Fruit fly (Drosophila melanogaster) whole organism, embryonic: ENCODE data around the gene 7B2.

ENCODE experiments used
- Atf6 ChIP-seq: fragments of 200-800 bp; sonication (Bioruptor generic); IDR thresholded peaks from 2 replicates; pipeline ENCODE4 v1.3.6; 2022; ENCODE audit warnings: missing biosample characterization, missing genetic modification characterization
- BtbVII ChIP-seq: fragments of 200-800 bp; sonication (Bioruptor generic); optimal IDR thresholded peaks from 3 replicates; lab custom pipeline; 2017; ENCODE audit warnings: missing biosample characterization, mild to moderate bottlenecking, missing genetic modification characterization
- CG10431 ChIP-seq: fragments of 200-800 bp; sonication (Bioruptor generic); optimal IDR thresholded peaks from 3 replicates; lab custom pipeline; 2018; ENCODE audit warnings: missing biosample characterization, mild to moderate bottlenecking, missing genetic modification characterization
- CG10979 ChIP-seq: fragments of 200-800 bp; sonication (Bioruptor generic); optimal IDR thresholded peaks from 2 replicates; lab custom pipeline; 2018; ENCODE audit warnings: missing biosample characterization, mild to moderate bottlenecking, missing genetic modification characterization, moderate library complexity
- CG11085 ChIP-seq: fragments of 200-800 bp; sonication (Bioruptor generic); IDR thresholded peaks from 2 replicates; pipeline ENCODE4 v1.3.6; 2022; ENCODE audit warnings: missing biosample characterization, missing genetic modification characterization
- CG12155 ChIP-seq: fragments of 200-800 bp; sonication (Bioruptor generic); optimal IDR thresholded peaks from 3 replicates; lab custom pipeline; 2016; ENCODE audit warnings: missing biosample characterization, missing genetic modification characterization
- CG12942 ChIP-seq: fragments of 200-800 bp; sonication (Bioruptor generic); optimal IDR thresholded peaks from 3 replicates; lab custom pipeline; 2016; ENCODE audit warnings: missing biosample characterization, missing genetic modification characterization
- CG13624 ChIP-seq: fragments of 200-800 bp; sonication (Bioruptor generic); optimal IDR thresholded peaks from 2 replicates; lab custom pipeline; 2016; ENCODE audit warnings: missing biosample characterization, missing genetic modification characterization
- CG13894 ChIP-seq: fragments of 200-800 bp; sonication (Bioruptor generic); optimal IDR thresholded peaks from 3 replicates; lab custom pipeline; 2018; ENCODE audit warnings: missing biosample characterization, mild to moderate bottlenecking, missing genetic modification characterization, moderate library complexity
- CG14014 ChIP-seq: fragments of 200-800 bp; sonication (Bioruptor generic); IDR thresholded peaks from 2 replicates; pipeline ENCODE4 v1.3.6; 2022; ENCODE audit warnings: missing biosample characterization, missing genetic modification characterization
- CG15479 ChIP-seq: fragments of 200-800 bp; sonication (Bioruptor generic); optimal IDR thresholded peaks from 3 replicates; lab custom pipeline; 2019; ENCODE audit warnings: missing biosample characterization, mild to moderate bottlenecking, missing genetic modification characterization, moderate library complexity
- CG17385 ChIP-seq: fragments of 200-800 bp; sonication (Bioruptor generic); optimal IDR thresholded peaks from 3 replicates; lab custom pipeline; 2018; ENCODE audit warnings: missing biosample characterization, mild to moderate bottlenecking, missing genetic modification characterization
- CG18011 ChIP-seq: fragments of 200-800 bp; sonication (Bioruptor generic); optimal IDR thresholded peaks from 2 replicates; lab custom pipeline; 2017; ENCODE audit warnings: missing biosample characterization, missing genetic modification characterization, mild to moderate bottlenecking, moderate library complexity, missing genotype
- CG30403 ChIP-seq: fragments of 200-800 bp; sonication (Bioruptor generic); optimal IDR thresholded peaks from 3 replicates; lab custom pipeline; 2016; ENCODE audit warnings: missing biosample characterization, missing genetic modification characterization
- CG32772 ChIP-seq: fragments of 200-800 bp; sonication (Bioruptor generic); IDR thresholded peaks from 2 replicates; pipeline ENCODE4 v1.3.6; 2022; ENCODE audit warnings: missing biosample characterization, missing genetic modification characterization
- CG3407 ChIP-seq: fragments of 200-800 bp; sonication (Bioruptor generic); optimal IDR thresholded peaks from 2 replicates; lab custom pipeline; 2018; ENCODE audit warnings: missing biosample characterization, mild to moderate bottlenecking, missing genetic modification characterization
- CG34224 ChIP-seq: fragments of 200-800 bp; sonication (Bioruptor generic); IDR thresholded peaks from 3 replicates; pipeline ENCODE4 v1.3.6; 2022; ENCODE audit warnings: missing biosample characterization, missing genetic modification characterization; ENCODE audit not compliant: partially characterized antibody
- CG3838 ChIP-seq: fragments of 200-800 bp; sonication (Bioruptor generic); optimal IDR thresholded peaks from 3 replicates; lab custom pipeline; 2016; ENCODE audit warnings: missing biosample characterization, missing genetic modification characterization
- CG43689 ChIP-seq: fragments of 200-800 bp; sonication (Bioruptor generic); IDR thresholded peaks from 2 replicates; pipeline ENCODE4 v1.3.6; 2022; ENCODE audit warnings: missing biosample characterization, missing genetic modification characterization
- CG5245 ChIP-seq: fragments of 200-800 bp; sonication (Bioruptor generic); optimal IDR thresholded peaks from 3 replicates; lab custom pipeline; 2016; ENCODE audit warnings: missing biosample characterization, missing genetic modification characterization
- CG6175 ChIP-seq: fragments of 200-800 bp; sonication (Bioruptor generic); IDR thresholded peaks from 3 replicates; pipeline ENCODE4 v1.3.6; 2022; ENCODE audit warnings: missing biosample characterization, missing genetic modification characterization
- CG6791 ChIP-seq: fragments of 200-800 bp; sonication (Bioruptor generic); IDR thresholded peaks from 3 replicates; pipeline ENCODE4 v1.3.6; 2022; ENCODE audit warnings: missing biosample characterization, missing genetic modification characterization; ENCODE audit not compliant: partially characterized antibody
- Chrac-16 ChIP-seq: fragments of 200-800 bp; sonication (Bioruptor generic); optimal IDR thresholded peaks from 3 replicates; lab custom pipeline; 2016; ENCODE audit warnings: missing biosample characterization, missing genetic modification characterization
- Dad ChIP-seq: fragments of 200-800 bp; sonication (Bioruptor generic); optimal IDR thresholded peaks from 3 replicates; lab custom pipeline; 2016; ENCODE audit warnings: missing biosample characterization, missing genetic modification characterization
- Dp ChIP-seq: fragments of 200-800 bp; sonication (Bioruptor generic); optimal IDR thresholded peaks from 2 replicates; lab custom pipeline; 2018; ENCODE audit warnings: missing biosample characterization, mild to moderate bottlenecking, missing genetic modification characterization, moderate library complexity
- Dref ChIP-seq: fragments of 200-800 bp; sonication (Bioruptor generic); IDR thresholded peaks from 2 replicates; pipeline ENCODE4 v1.3.6; 2022; ENCODE audit warnings: missing biosample characterization, missing genetic modification characterization
- E2f2 ChIP-seq: fragments of 200-800 bp; sonication (Bioruptor generic); IDR thresholded peaks from 2 replicates; pipeline ENCODE4 v1.3.6; 2022; ENCODE audit warnings: missing biosample characterization, missing genetic modification characterization
- Gug ChIP-seq: fragments of 200-800 bp; sonication (Bioruptor generic); IDR thresholded peaks from 4 replicates; pipeline ENCODE4 v1.3.6; 2022; ENCODE audit warnings: missing biosample characterization, missing genetic modification characterization
- Hr51 ChIP-seq, 2 experiments: fragments of 200-800 bp; sonication (Bioruptor generic); optimal IDR thresholded peaks; 2 replicates in 1 of 2; 3 replicates in 1 of 2; lab custom pipeline; 2016 to 2018; ENCODE audit warnings: missing biosample characterization in 2 of 2, missing genetic modification characterization in 2 of 2, mild to moderate bottlenecking in 1 of 2, moderate library complexity in 1 of 2
- MTF-1 ChIP-seq: fragments of 200-800 bp; sonication (Bioruptor generic); optimal IDR thresholded peaks from 2 replicates; lab custom pipeline; 2018; ENCODE audit warnings: missing biosample characterization, mild to moderate bottlenecking, missing genetic modification characterization, borderline replicate concordance
- NC2α ChIP-seq: fragments of 200-800 bp; sonication (Bioruptor generic); optimal IDR thresholded peaks from 2 replicates; lab custom pipeline; 2016; ENCODE audit warnings: missing biosample characterization, missing genetic modification characterization
- NC2β ChIP-seq: fragments of 200-800 bp; sonication (Bioruptor generic); optimal IDR thresholded peaks from 2 replicates; lab custom pipeline; 2016; ENCODE audit warnings: missing biosample characterization, missing genetic modification characterization
- Pdp1 ChIP-seq, 2 experiments: fragments of 200-800 bp; sonication (Bioruptor generic); optimal IDR thresholded peaks; 3 replicates each; lab custom pipeline; 2016; ENCODE audit warnings: missing biosample characterization in 2 of 2, missing genetic modification characterization in 2 of 2, mild to moderate bottlenecking in 1 of 2, moderate library complexity in 1 of 2
- Sox102F ChIP-seq: fragments of 200-800 bp; sonication (Bioruptor generic); optimal IDR thresholded peaks from 2 replicates; lab custom pipeline; 2018; ENCODE audit warnings: missing biosample characterization, mild to moderate bottlenecking, missing genetic modification characterization, moderate library complexity
- ash1 ChIP-seq: fragments of 200-800 bp; sonication (Bioruptor generic); optimal IDR thresholded peaks from 2 replicates; lab custom pipeline; 2018; ENCODE audit warnings: missing biosample characterization, mild to moderate bottlenecking, missing genetic modification characterization
- az2 ChIP-seq: fragments of 200-800 bp; sonication (Bioruptor generic); optimal IDR thresholded peaks from 3 replicates; lab custom pipeline; 2016; ENCODE audit warnings: missing biosample characterization, missing genetic modification characterization
- cad ChIP-seq: fragments of >200 bp; optimal IDR thresholded peaks from 2 replicates; lab custom pipeline; 2017; ENCODE audit warnings: missing biosample characterization, missing genetic modification characterization
- disco-r ChIP-seq: fragments of 200-800 bp; sonication (Bioruptor generic); optimal IDR thresholded peaks from 2 replicates; lab custom pipeline; 2016; ENCODE audit warnings: missing biosample characterization, missing genetic modification characterization
- ftz-f1 ChIP-seq: fragments of 200-800 bp; sonication (Bioruptor generic); optimal IDR thresholded peaks from 2 replicates; lab custom pipeline; 2016; ENCODE audit warnings: missing biosample characterization, missing genetic modification characterization
- gcm2 ChIP-seq: fragments of 200-800 bp; sonication (Bioruptor generic); optimal IDR thresholded peaks from 2 replicates; lab custom pipeline; 2016; ENCODE audit warnings: missing biosample characterization, missing genetic modification characterization
- gfzf ChIP-seq: fragments of 200-800 bp; sonication (Bioruptor generic); optimal IDR thresholded peaks from 2 replicates; lab custom pipeline; 2016; ENCODE audit warnings: missing biosample characterization, mild to moderate bottlenecking, missing genetic modification characterization, moderate library complexity
- knrl ChIP-seq: fragments of 200-800 bp; sonication (Bioruptor generic); IDR thresholded peaks from 3 replicates; pipeline ENCODE4 v1.3.6; 2022; ENCODE audit warnings: missing biosample characterization, missing genetic modification characterization; ENCODE audit not compliant: partially characterized antibody
- mld ChIP-seq: fragments of 200-800 bp; sonication (Bioruptor generic); IDR thresholded peaks from 3 replicates; pipeline ENCODE4 v1.3.6; 2022; ENCODE audit warnings: missing biosample characterization, missing genetic modification characterization; ENCODE audit not compliant: partially characterized antibody
- ranshi ChIP-seq: fragments of 200-800 bp; sonication (Bioruptor generic); IDR thresholded peaks from 2 replicates; pipeline ENCODE4 v1.3.6; 2022; ENCODE audit warnings: missing biosample characterization, missing genetic modification characterization
- ro ChIP-seq: fragments of 200-800 bp; sonication (Bioruptor generic); IDR thresholded peaks from 2 replicates; pipeline ENCODE4 v1.3.6; 2022; ENCODE audit warnings: missing biosample characterization, missing genetic modification characterization
- sc ChIP-seq, 3 experiments: fragments of >200 bp in 2 of 3; fragments of 200-800 bp in 1 of 3; sonication (Bioruptor generic) in 1 of 3; optimal IDR thresholded peaks; 2 replicates in 2 of 3; 3 replicates in 1 of 3; lab custom pipeline; 2017; ENCODE audit warnings: mild to moderate bottlenecking in 1 of 3, missing biosample characterization in 1 of 3, missing genetic modification characterization in 1 of 3, missing genetic modification reagents in 1 of 3
- tgo ChIP-seq: fragments of 200-800 bp; sonication (Bioruptor generic); IDR thresholded peaks from 3 replicates; pipeline ENCODE4 v1.3.6; 2022; ENCODE audit warnings: missing biosample characterization, missing genetic modification characterization
- tx ChIP-seq: fragments of 200-800 bp; sonication (Bioruptor generic); optimal IDR thresholded peaks from 2 replicates; lab custom pipeline; 2016; ENCODE audit warnings: missing biosample characterization, missing genetic modification characterization
- usp ChIP-seq: fragments of >200 bp; optimal IDR thresholded peaks from 2 replicates; lab custom pipeline; 2017; ENCODE audit warnings: missing biosample characterization, missing genetic modification characterization

7B2 gene

DNA sequence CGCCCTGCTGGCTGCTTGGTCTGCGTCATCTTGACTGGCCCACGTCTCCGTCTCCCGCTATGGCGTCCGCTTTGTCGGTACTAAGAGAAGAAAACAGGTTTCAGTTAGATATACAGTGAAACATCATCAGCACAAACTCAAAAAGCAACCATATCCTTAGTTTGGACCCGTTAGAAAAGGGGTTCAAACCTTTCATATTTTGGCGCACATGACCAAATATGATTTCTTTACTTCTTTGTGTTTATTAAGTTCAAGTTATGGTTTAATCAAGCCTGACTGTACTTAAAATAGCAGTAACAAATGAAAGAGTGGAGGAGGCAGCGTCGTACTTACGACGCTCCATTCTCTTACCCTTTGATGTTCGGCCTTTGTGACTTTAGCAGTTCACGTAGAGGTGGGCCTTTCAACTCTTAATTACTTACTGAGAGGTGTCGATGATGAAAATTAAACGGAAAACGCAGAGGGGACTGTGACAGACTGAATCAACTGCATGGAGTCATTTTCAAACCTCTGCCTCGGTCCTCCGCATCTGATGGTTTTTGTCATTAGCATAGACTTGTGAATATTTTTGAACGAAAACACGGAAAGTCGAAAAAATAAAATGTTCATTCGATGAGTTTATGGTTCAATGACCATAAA, 14.8 kb upstream of the 7B2 start (continued):
- 0 out of 3 replicates have a peak, but pooled peaks have one; percentile 68 for TF ChIP-seq CG6175 (GFP tag; lab: Robert Waterston, UW)
- TF ChIP-seq tgo (GFP tag; lab: Robert Waterston, UW) = peak; percentile 81
- TF ChIP-seq CG14014 (GFP tag; lab: Robert Waterston, UW) = peak; percentile 88
- no peak for TF ChIP-seq CG10431 (GFP tag; lab: Kevin White, UChicago)
- TF ChIP-seq CG18011 = peak; percentile 38
- peak; percentile 81 for TF ChIP-seq tx (GFP tag; lab: Kevin White, UChicago)
- TF ChIP-seq sc (optimal IDR thresholded peaks at IDR 0.05; lab: Kevin White, UChicago) = no peak
- peak; percentile 42 for TF ChIP-seq sc (GFP tag; optimal IDR thresholded peaks at IDR 0.05; lab: Kevin White, UChicago)
- no peak for TF ChIP-seq gfzf (GFP tag; lab: Kevin White, UChicago)
- no peak for TF ChIP-seq Dp (GFP tag; lab: Kevin White, UChicago)
- no peak for TF ChIP-seq CG15479 (GFP tag; lab: Kevin White, UChicago)
- TF ChIP-seq CG11085 (GFP tag; lab: Robert Waterston, UW) = peak; percentile 68
- peak; percentile 78 for TF ChIP-seq Dad (GFP tag; lab: Kevin White, UChicago)
- peak; percentile 9 for TF ChIP-seq ftz-f1 (GFP tag; lab: Kevin White, UChicago)
- TF ChIP-seq disco-r (GFP tag; lab: Kevin White, UChicago) = peak; percentile 47
- TF ChIP-seq CG32772 (GFP tag; lab: Robert Waterston, UW) = peak; percentile 79
- TF ChIP-seq E2f2 = peak; percentile 60; the same call in 1 of the 2 replicates
- peak; percentile 74 for TF ChIP-seq Chrac-16
- peak; percentile 81 for TF ChIP-seq CG30403 (GFP tag; lab: Kevin White, UChicago)
- peak; percentile 65 for TF ChIP-seq CG13894 (tag; lab: Kevin White, UChicago)
- TF ChIP-seq MTF-1 = peak; percentile 68
- peak; percentile 77 for TF ChIP-seq CG10979
- TF ChIP-seq CG5245 = peak; percentile 79
- peak; percentile 76 for TF ChIP-seq CG43689
- TF ChIP-seq Dref (GFP tag; lab: Robert Waterston, UW) = 0 out of 2 replicates have a peak, but pooled peaks have one; percentile 21
- peak; percentile 50 for TF ChIP-seq NC2α
- TF ChIP-seq Atf6 (GFP tag; lab: Robert Waterston, UW) = peak; percentile 87
- TF ChIP-seq az2 (GFP tag; lab: Kevin White, UChicago) = peak; percentile 80
- no peak for TF ChIP-seq usp (GFP tag; lab: Kevin White, UChicago)
- no peak for TF ChIP-seq cad (GFP tag; lab: Kevin White, UChicago)
- TF ChIP-seq CG17385 (GFP tag; lab: Kevin White, UChicago) = peak; percentile 74
- peak; percentile 63 to 84 for TF ChIP-seq Hr51 (GFP tag; optimal IDR thresholded peaks at IDR 0.05; lab: Kevin White, UChicago)
- peak; percentile 88 for TF ChIP-seq Sox102F (GFP tag; lab: Kevin White, UChicago)
- TF ChIP-seq Pdp1 (GFP tag; optimal IDR thresholded peaks at IDR 0.05; lab: Kevin White, UChicago) = peak; percentile 80 to 87
- peak; percentile 83 for TF ChIP-seq Gug (GFP tag; lab: Robert Waterston, UW)
- TF ChIP-seq CG12155 = peak; percentile 84
- TF ChIP-seq NC2β = peak; percentile 58
- TF ChIP-seq CG34224 = no peak
- peak; percentile 79 for TF ChIP-seq gcm2 (GFP tag; lab: Kevin White, UChicago)
- peak; percentile 56; the same call in 1 of the 2 replicates for TF ChIP-seq ro (GFP tag; lab: Robert Waterston, UW)
- peak; percentile 46 for TF ChIP-seq ash1 (GFP tag; lab: Kevin White, UChicago)
- TF ChIP-seq ranshi = peak; percentile 88
- no peak for TF ChIP-seq knrl
- TF ChIP-seq CG6791 (GFP tag; lab: Robert Waterston, UW) = no peak
- peak; percentile 58 for TF ChIP-seq CG3407 (GFP tag; lab: Kevin White, UChicago)
- peak; percentile 59 for TF ChIP-seq CG12942 (GFP tag; lab: Kevin White, UChicago)
- 0 out of 3 replicates have a peak, but pooled peaks have one; percentile 20 for TF ChIP-seq mld
- peak; percentile 48 for TF ChIP-seq CG3838 (GFP tag; lab: Kevin White, UChicago)
- peak; percentile 77 for TF ChIP-seq BtbVII (GFP tag; lab: Kevin White, UChicago)
- TF ChIP-seq CG13624 (GFP tag; lab: Kevin White, UChicago) = peak; percentile 88
